Worm (Caenorhabditis elegans): Measurements from ENCODE around the gene T19D2.13.

The T19D2.13 gene

ce11 chrX:3915748-3916147 lies 26.4 kb downstream of the T19D2.13 start, which contains the start of gene idpp-9:
idpp-9 (minus strand) TSS chrX:3915848.
- no peak for TF ChIP-seq nhr-85 (tag)
- TF ChIP-seq hlh-17 (GFP tag; optimal IDR thresholded peaks at IDR 0.05; ENCODE audit: borderline replicate concordance), result no peak
- no peak for TF ChIP-seq swsn-7 (tag; optimal IDR thresholded peaks at IDR 0.05)
- TF ChIP-seq fkh-10 (GFP tag; optimal IDR thresholded peaks at IDR 0.05), result no peak
- no peak for TF ChIP-seq isw-1 (GFP tag; IDR thresholded peaks at IDR 0.05)
- no peak for TF ChIP-seq pag-3 (tag; optimal IDR thresholded peaks at IDR 0.05; ENCODE audit: borderline replicate concordance, insufficient read depth)
- no peak for TF ChIP-seq lir-3 (tag; optimal IDR thresholded peaks at IDR 0.05; ENCODE audit: poor library complexity)
- TF ChIP-seq C16A3.4 (tag; optimal IDR thresholded peaks at IDR 0.05), result no peak
- TF ChIP-seq unc-30 (tag; optimal IDR thresholded peaks at IDR 0.05), result no peak
- TF ChIP-seq skn-1 (tag; optimal IDR thresholded peaks at IDR 0.05), result no peak
- TF ChIP-seq xbp-1 (tag; optimal IDR thresholded peaks at IDR 0.05), result no peak
- TF ChIP-seq ceh-63 (GFP tag; optimal IDR thresholded peaks at IDR 0.05), result no peak
- TF ChIP-seq vab-15 (tag; optimal IDR thresholded peaks at IDR 0.05), result no peak
- TF ChIP-seq fkh-4 (tag; optimal IDR thresholded peaks at IDR 0.05; ENCODE audit: borderline replicate concordance), result no peak
- TF ChIP-seq pqm-1 (tag; optimal IDR thresholded peaks at IDR 0.05), result no peak

- peak; percentile 23 for TF ChIP-seq skn-1 (tag; optimal IDR thresholded peaks at IDR 0.05)
- TF ChIP-seq efl-1 (optimal IDR thresholded peaks at IDR 0.05), result no peak
- no peak for TF ChIP-seq efl-1 (GFP tag; optimal IDR thresholded peaks at IDR 0.05 in 1 of 2)
- TF ChIP-seq swsn-7 (tag; optimal IDR thresholded peaks at IDR 0.05), result no peak
- peak; percentile 30; the same call in 1 of the 2 replicates for TF ChIP-seq nhr-19 (GFP tag; conservative IDR thresholded peaks at IDR 0.05)
- TF ChIP-seq unc-30 (tag; optimal IDR thresholded peaks at IDR 0.05), result no peak
- peak; percentile 14 for TF ChIP-seq unc-130 (tag; optimal IDR thresholded peaks at IDR 0.05)
- peak; percentile 2 for TF ChIP-seq C16A3.4 (tag; optimal IDR thresholded peaks at IDR 0.05)
- peak; percentile 7 for TF ChIP-seq snu-23 (GFP tag; optimal IDR thresholded peaks at IDR 0.05)
- TF ChIP-seq nhr-76 (tag; optimal IDR thresholded peaks at IDR 0.05), result no peak
- TF ChIP-seq vab-15 (tag; optimal IDR thresholded peaks at IDR 0.05), result no peak
- no peak for TF ChIP-seq pax-3 (tag; optimal IDR thresholded peaks at IDR 0.05)
- TF ChIP-seq F16B12.6 (tag; optimal IDR thresholded peaks at IDR 0.05), result no peak
- peak; percentile 61 for TF ChIP-seq rnt-1 (tag; optimal IDR thresholded peaks at IDR 0.05)
- TF ChIP-seq alr-1 (tag; optimal IDR thresholded peaks at IDR 0.05; ENCODE audit: borderline replicate concordance), result no peak
- TF ChIP-seq blmp-1 (tag; optimal IDR thresholded peaks at IDR 0.05), result no peak
These were observed 27.9 kb downstream of the T19D2.13 start for ce11 chrX:3914273-3914672.

ce11 chrX:3911280-3911679 lies 30.9 kb downstream of the T19D2.13 start, which contains the start of gene T22B2.5:
T22B2.5 (minus strand) TSS chrX:3911380.
- TF ChIP-seq nhr-47 (tag; optimal IDR thresholded peaks at IDR 0.05), result no peak
- no peak for TF ChIP-seq nhr-20 (tag; optimal IDR thresholded peaks at IDR 0.05)
- TF ChIP-seq C04F5.9 (tag; optimal IDR thresholded peaks at IDR 0.05), result no peak
- TF ChIP-seq ceh-88 (GFP tag; IDR thresholded peaks at IDR 0.05), result no peak
- TF ChIP-seq elt-3 (tag; optimal IDR thresholded peaks at IDR 0.05), result no peak
- no peak for TF ChIP-seq ceh-63 (GFP tag; optimal IDR thresholded peaks at IDR 0.05)

DNA sequence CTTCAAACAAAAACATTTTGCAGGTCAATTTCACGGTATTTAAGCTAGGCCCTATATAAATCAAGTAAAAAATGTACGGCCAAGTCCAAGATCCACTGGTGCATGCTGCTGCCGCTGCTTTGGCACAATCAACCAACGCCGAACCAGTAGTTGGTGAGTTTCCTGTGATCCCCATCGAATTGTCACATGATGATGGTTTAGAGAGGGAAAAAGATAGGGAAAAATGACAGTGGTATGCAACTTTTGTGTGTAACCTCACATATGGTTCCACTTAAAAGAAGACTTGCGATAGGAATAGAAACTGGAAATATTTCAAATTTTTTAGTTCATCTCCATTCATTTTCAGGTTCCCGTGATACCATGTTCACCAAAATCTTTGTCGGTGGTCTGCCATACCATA lies 37.6 kb downstream of the T19D2.13 start, which contains the start of gene sup-12:
TSS of gene sup-12 (plus strand) at position 17 of the 400 bp plus-strand sequence.
- no peak for TF ChIP-seq nhr-77 (tag; optimal IDR thresholded peaks at IDR 0.05)
- TF ChIP-seq elt-3 (tag; optimal IDR thresholded peaks at IDR 0.05), result no peak
- no peak for TF ChIP-seq unc-62 (GFP tag; optimal IDR thresholded peaks at IDR 0.05)
- no peak for TF ChIP-seq lsy-2 (tag; optimal IDR thresholded peaks at IDR 0.05)
- TF ChIP-seq dsc-1 (tag; optimal IDR thresholded peaks at IDR 0.05), result peak; percentile 85
- TF ChIP-seq fkh-4 (tag; optimal IDR thresholded peaks at IDR 0.05; ENCODE audit: borderline replicate concordance), result peak; percentile 31
- no peak for TF ChIP-seq irx-1 (tag; optimal IDR thresholded peaks at IDR 0.05)
- TF ChIP-seq mab-9 (GFP tag; IDR thresholded peaks at IDR 0.05), result no peak
